Fruit fly (Drosophila melanogaster) whole organism, wandering third instar larva: ENCODE results near the gene crn.

Experiments
- CrebA ChIP-seq: fragments of 200-800 bp; sonication (Bioruptor generic); optimal IDR thresholded peaks from 2 replicates; lab custom pipeline; 2016; ENCODE audit warnings: missing biosample characterization, mild to moderate bottlenecking, missing genetic modification characterization, borderline replicate concordance
- Jra ChIP-seq: sonication (Bioruptor generic); optimal IDR thresholded peaks from 2 replicates; lab custom pipeline; 2016; ENCODE audit warnings: missing biosample characterization, missing genetic modification characterization
- Myc ChIP-seq: fragments of >200 bp; optimal IDR thresholded peaks from 2 replicates; lab custom pipeline; 2017
- N ChIP-seq: fragments of >200 bp; optimal IDR thresholded peaks from 2 replicates; lab custom pipeline; 2018; ENCODE audit warnings: missing biosample characterization, missing external identifiers, missing genetic modification characterization
- OdsH ChIP-seq: fragments of 200-800 bp; sonication (Bioruptor generic); optimal IDR thresholded peaks from 2 replicates; lab custom pipeline; 2016; ENCODE audit warnings: missing biosample characterization, mild to moderate bottlenecking, missing genetic modification characterization
- h ChIP-seq: fragments of 200-800 bp; sonication (Bioruptor generic); optimal IDR thresholded peaks from 3 replicates; lab custom pipeline; 2016; ENCODE audit warnings: missing biosample characterization, mild to moderate bottlenecking, missing genetic modification characterization
- pan ChIP-seq: fragments of >200 bp; optimal IDR thresholded peaks from 2 replicates; lab custom pipeline; 2017
- psq ChIP-seq: fragments of 200-800 bp; sonication (Bioruptor generic); optimal IDR thresholded peaks from 3 replicates; lab custom pipeline; 2017; ENCODE audit warnings: missing biosample characterization, mild to moderate bottlenecking, missing genetic modification characterization, moderate library complexity

DNA sequence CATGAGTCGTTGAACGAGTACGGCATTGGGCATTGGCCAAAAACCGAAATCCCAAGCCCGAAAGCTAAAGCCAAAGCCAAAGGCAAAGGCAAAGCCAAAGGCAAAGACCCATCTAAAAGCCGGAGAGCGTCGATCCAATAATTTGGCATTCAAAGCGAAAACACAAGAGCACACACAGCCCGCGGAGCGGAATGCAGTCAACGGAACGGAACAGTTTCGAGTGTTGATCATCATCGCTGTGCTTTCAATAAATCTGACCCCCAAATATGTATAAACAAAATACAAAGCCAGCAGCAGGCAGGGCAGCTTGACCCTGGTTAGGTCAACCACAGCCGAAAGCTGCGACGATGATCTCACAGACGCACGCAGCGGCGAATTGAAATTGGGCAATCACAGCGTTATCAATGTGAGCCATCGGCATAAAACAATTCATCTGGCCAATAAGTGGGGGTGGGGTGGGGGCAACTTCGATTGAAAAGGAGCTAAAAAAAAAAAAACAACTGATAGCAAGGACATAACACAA lies 29.1 kb upstream of the crn start:
- TF ChIP-seq OdsH: no peak
- TF ChIP-seq h (GFP tag; lab: Kevin White, UChicago): no peak
- no peak for TF ChIP-seq pan (lab: Kevin White, UChicago)
- TF ChIP-seq N: no peak
- no peak for TF ChIP-seq CrebA (GFP tag; lab: Kevin White, UChicago)
- TF ChIP-seq psq (GFP tag; lab: Kevin White, UChicago): no peak
- no peak for TF ChIP-seq Jra (GFP tag; lab: Kevin White, UChicago)
- no peak for TF ChIP-seq Myc (lab: Kevin White, UChicago)
